Worm (Caenorhabditis elegans) whole organism, mixed stage, embryonic: ENCODE results near the gene F52E1.9.

Source experiments
- sem-2 ChIP-seq: fragments of 200-800 bp; sonication (Bioruptor generic); optimal IDR thresholded peaks from 2 replicates; lab custom pipeline; 2018; ENCODE audit warnings: mild to moderate bottlenecking, missing genetic modification characterization, missing compliant biosample characterization
- unc-39 ChIP-seq: fragments of 150-350 bp; optimal IDR thresholded peaks from 2 replicates; lab custom pipeline; 2014; ENCODE audit warnings: missing biosample characterization, missing genetic modification characterization

- TF ChIP-seq sem-2 (GFP tag; lab: Kevin White, UChicago) (no peak), unc-39 (tag; lab: Kevin White, UChicago) (no peak)
Observed at ce11 chrV:8406911-8407310, 4.4 kb upstream of the F52E1.9 start.
